Worm (Caenorhabditis elegans): Measurements from ENCODE around the gene athp-2.
A peak's percentile ranks its signal among the peaks of the same experiment; 100 is the strongest.

The athp-2 gene

DNA sequence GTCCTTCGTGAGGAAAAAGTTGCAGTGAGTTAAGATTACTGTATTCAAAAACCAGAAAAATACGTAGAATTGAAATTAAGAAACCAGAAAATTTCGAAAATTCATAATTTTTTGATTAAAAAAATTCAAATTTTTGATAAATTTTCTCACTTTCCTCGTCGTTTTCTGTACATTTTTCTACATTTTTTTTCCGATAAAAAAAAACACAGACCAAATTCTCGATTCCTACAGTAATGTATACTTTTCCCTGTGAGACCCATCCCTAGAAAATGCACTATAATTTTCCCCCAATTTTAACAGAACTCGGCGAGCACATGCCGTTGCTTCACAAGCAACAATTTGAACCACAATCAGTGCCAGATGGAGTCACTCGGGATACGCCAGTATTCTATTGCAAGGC lies at the start of gene athp-2:
TSS of gene athp-2 (plus strand) at position 301 of the 400 bp plus-strand sequence.
- TF ChIP-seq ztf-4 (tag; optimal IDR thresholded peaks at IDR 0.05): no peak
- TF ChIP-seq lsy-12 (tag; optimal IDR thresholded peaks at IDR 0.05): no peak
- TF ChIP-seq ztf-11 (tag; optimal IDR thresholded peaks at IDR 0.05): no peak
- TF ChIP-seq aly-2 (tag; optimal IDR thresholded peaks at IDR 0.05): no peak
- TF ChIP-seq zag-1 (tag; optimal IDR thresholded peaks at IDR 0.05): no peak
- no peak for TF ChIP-seq snpc-4 (tag; optimal IDR thresholded peaks at IDR 0.05)
- TF ChIP-seq jun-1 (tag; optimal IDR thresholded peaks at IDR 0.05): no peak
- no peak for TF ChIP-seq nhr-67 (tag; optimal IDR thresholded peaks at IDR 0.05)
- TF ChIP-seq fkh-2 (tag; optimal IDR thresholded peaks at IDR 0.05): no peak
- no peak for TF ChIP-seq eor-1 (tag; optimal IDR thresholded peaks at IDR 0.05)
- no peak for TF ChIP-seq nhr-28 (tag; optimal IDR thresholded peaks at IDR 0.05)
- TF ChIP-seq mdl-1 (tag; optimal IDR thresholded peaks at IDR 0.05): no peak

DNA sequence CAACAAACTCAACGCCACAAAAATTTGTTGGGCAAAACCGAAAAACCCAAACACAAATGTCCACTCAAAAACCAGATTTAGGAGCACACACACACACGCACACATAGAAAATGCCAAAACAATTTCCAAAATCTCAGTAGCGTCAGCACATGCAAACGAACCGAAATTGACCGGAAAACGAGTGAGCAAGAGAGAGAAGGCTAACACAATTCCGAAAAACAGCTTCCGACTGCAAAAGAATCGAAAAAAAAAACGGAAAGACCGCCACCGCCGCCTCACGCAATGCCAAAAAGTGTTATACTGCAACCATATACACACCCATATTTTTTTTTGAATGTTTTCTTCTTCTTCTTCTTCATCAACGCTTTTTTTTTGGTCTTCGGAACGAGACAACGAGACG lies 48.2 kb upstream of the athp-2 start:
- TF ChIP-seq fkh-10 (GFP tag; optimal IDR thresholded peaks at IDR 0.05): peak; percentile 37
- TF ChIP-seq elt-1 (tag; optimal IDR thresholded peaks at IDR 0.05): no peak

DNA sequence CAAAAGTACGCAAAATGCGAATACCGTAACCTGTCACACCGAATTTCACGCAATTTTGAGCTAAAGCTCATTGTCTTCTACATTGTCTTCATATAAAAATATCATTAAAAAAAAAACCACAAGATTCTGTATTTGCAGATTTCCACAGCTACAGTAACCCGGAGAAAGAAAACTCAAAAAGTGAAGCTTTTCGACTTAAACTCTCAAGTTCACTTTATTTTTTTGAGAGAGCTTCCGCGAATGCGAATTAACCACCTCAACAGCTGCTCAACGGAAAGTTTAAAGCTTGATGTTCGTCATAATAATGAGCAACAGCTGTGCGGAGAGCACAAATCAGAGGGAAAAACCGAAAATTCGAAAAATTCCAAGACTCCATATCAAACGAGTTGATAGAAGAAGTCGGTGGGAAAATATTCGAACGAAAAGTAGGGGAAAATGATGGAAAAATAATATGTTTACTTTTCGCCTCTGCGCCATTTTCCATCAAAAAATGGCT lies 46.9 kb upstream of the athp-2 start:
- peak; percentile 36 for TF ChIP-seq pha-4 (tag; optimal IDR thresholded peaks at IDR 0.05)
- TF ChIP-seq lin-15B (tag; optimal IDR thresholded peaks at IDR 0.05): no peak

DNA sequence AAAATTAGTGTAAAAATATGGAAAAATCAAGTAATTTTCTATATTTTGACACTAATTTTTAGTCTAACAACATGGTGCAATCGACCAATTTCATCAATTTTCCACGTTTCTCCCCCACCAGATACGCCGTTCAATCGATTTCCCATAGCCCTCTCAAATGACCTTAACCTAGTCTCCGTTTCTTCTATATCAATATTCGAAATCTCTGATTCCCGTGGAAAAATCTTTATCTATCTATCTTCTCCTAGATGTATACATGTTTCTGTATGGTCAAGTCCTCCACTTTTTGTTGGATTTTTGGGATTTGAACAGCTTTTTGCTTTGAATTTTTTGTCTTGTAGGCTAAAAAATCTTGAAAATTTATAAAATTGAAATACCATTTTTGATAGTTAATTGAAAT lies 45.8 kb upstream of the athp-2 start:
- peak; percentile 84 for TF ChIP-seq elt-1 (tag; optimal IDR thresholded peaks at IDR 0.05)
- no peak for TF ChIP-seq egl-5 (tag; optimal IDR thresholded peaks at IDR 0.05)
- peak; percentile 70 for TF ChIP-seq nhr-23 (tag; optimal IDR thresholded peaks at IDR 0.05)
- TF ChIP-seq nhr-28 (tag; optimal IDR thresholded peaks at IDR 0.05): no peak

DNA sequence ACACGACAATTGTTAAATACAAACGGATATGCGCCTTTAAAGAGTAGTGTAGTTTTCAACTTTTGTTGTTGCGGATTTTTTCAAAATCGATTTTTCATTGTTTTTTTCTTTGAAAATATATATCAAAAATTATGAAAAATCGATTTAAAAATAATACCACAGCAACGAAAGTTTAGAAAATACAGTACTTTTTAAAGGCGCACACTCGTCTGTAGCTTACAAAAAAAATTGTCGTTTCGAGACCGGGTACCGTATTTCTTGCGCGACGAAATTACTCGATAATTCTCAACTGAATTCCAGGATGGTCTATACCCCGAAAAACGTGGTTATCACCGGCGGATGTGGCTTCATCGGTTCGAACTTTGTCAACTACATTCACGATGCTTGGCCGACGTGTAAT lies 45.2 kb upstream of the athp-2 start, which contains the start of gene rml-4:
TSS of gene rml-4 (plus strand) at position 301 of the 400 bp plus-strand sequence.
- TF ChIP-seq skn-1 (tag; optimal IDR thresholded peaks at IDR 0.05): no peak
- TF ChIP-seq nhr-25 (tag; optimal IDR thresholded peaks at IDR 0.05): no peak
- no peak for TF ChIP-seq jun-1 (tag; optimal IDR thresholded peaks at IDR 0.05)
- no peak for TF ChIP-seq ZK546.5 (tag; optimal IDR thresholded peaks at IDR 0.05)
- TF ChIP-seq unc-39 (tag; optimal IDR thresholded peaks at IDR 0.05): no peak
- no peak for TF ChIP-seq ama-1 (optimal IDR thresholded peaks at IDR 0.05)
- no peak for TF ChIP-seq nhr-11 (tag; optimal IDR thresholded peaks at IDR 0.05)
- no peak for TF ChIP-seq elt-2 (tag; optimal IDR thresholded peaks at IDR 0.05)
- TF ChIP-seq nhr-23 (tag; optimal IDR thresholded peaks at IDR 0.05): no peak
- TF ChIP-seq zag-1 (tag; optimal IDR thresholded peaks at IDR 0.05): no peak
- TF ChIP-seq elt-1 (tag; optimal IDR thresholded peaks at IDR 0.05): no peak
- no peak for TF ChIP-seq mml-1 (tag; optimal IDR thresholded peaks at IDR 0.05)
- TF ChIP-seq nhr-77 (tag; optimal IDR thresholded peaks at IDR 0.05): no peak
- TF ChIP-seq lin-15B (tag; optimal IDR thresholded peaks at IDR 0.05): no peak
- no peak for TF ChIP-seq nhr-67 (tag; optimal IDR thresholded peaks at IDR 0.05)
- no peak for TF ChIP-seq ceh-28 (tag; optimal IDR thresholded peaks at IDR 0.05)
- TF ChIP-seq egl-5 (tag; optimal IDR thresholded peaks at IDR 0.05): no peak
- TF ChIP-seq pha-4 (tag; optimal IDR thresholded peaks at IDR 0.05): no peak
- no peak for TF ChIP-seq sea-2 (GFP tag; optimal IDR thresholded peaks at IDR 0.05)
- no peak for TF ChIP-seq fkh-10 (GFP tag; optimal IDR thresholded peaks at IDR 0.05)

DNA sequence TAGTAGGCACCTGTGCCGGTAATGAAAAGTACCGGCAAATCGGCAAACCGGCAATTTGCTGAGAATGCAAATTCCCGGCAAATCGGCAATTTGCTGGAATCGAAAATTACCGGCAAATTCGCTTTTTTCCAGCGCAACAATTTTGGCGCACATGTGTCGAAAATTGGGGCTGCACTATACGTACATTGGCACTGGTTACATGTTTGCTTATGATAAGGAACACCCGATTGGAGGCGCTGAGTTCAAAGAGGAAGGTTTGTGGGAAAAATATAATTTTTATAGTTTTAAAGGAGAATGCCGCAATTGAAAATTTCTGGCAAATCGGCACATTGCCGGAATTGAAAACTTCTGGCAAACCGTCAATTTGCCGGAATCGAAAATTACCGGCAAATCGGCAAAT lies 42.7 kb upstream of the athp-2 start:
- TF ChIP-seq ceh-82 (tag; optimal IDR thresholded peaks at IDR 0.05): no peak
- TF ChIP-seq elt-2 (tag; optimal IDR thresholded peaks at IDR 0.05): peak; percentile 53
- TF ChIP-seq skn-1 (tag; optimal IDR thresholded peaks at IDR 0.05): no peak

DNA sequence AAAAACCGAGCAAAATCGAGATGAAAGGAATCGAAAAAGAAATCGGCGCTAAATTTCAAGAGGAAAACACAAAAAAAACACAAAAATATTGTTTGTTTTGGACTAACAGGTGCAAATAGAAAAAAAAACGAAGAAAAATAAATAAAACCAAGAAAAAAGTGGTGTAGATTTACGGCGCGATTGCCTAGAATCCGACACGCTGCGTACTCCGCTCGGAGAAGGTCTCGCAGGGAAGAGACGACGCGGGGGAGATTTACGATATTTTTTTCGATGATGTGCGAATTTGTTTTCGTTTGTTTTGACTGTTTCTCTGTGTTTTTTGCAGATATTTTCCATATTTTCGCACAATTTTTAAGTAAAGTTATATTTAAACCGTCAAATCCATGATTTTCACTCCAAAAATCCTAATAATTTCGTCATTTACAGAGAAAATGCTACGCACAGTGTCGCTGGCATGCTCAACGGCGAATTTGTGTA lies 40.7 kb upstream of the athp-2 start, which contains the start of gene sco-1:
TSS of gene sco-1 (plus strand) at position 427 of the 477 bp plus-strand sequence.
- peak; percentile 7 for TF ChIP-seq elt-1 (tag; optimal IDR thresholded peaks at IDR 0.05)
- TF ChIP-seq nhr-25 (tag; optimal IDR thresholded peaks at IDR 0.05): peak; percentile 88
- TF ChIP-seq pqm-1 (tag; optimal IDR thresholded peaks at IDR 0.05): peak; percentile 87
- TF ChIP-seq nhr-237 (tag; optimal IDR thresholded peaks at IDR 0.05): no peak
- no peak for TF ChIP-seq ztf-11 (tag; optimal IDR thresholded peaks at IDR 0.05)
- TF ChIP-seq tbx-2 (tag; optimal IDR thresholded peaks at IDR 0.05): peak; percentile 78
- no peak for TF ChIP-seq ceh-9 (tag; optimal IDR thresholded peaks at IDR 0.05)
- TF ChIP-seq ceh-82 (tag; optimal IDR thresholded peaks at IDR 0.05): peak; percentile 83
- TF ChIP-seq R02D3.7 (tag; optimal IDR thresholded peaks at IDR 0.05): peak; percentile 100
- peak; percentile 28 for TF ChIP-seq nhr-77 (tag; optimal IDR thresholded peaks at IDR 0.05)
- TF ChIP-seq nhr-43 (tag; optimal IDR thresholded peaks at IDR 0.05; ENCODE audit: poor library complexity, severe bottlenecking): peak; percentile 98
- no peak for TF ChIP-seq unc-62 (GFP tag; optimal IDR thresholded peaks at IDR 0.05)
- TF ChIP-seq elt-2 (tag; optimal IDR thresholded peaks at IDR 0.05): peak; percentile 78
- TF ChIP-seq daf-12 (tag; optimal IDR thresholded peaks at IDR 0.05): no peak
- peak; percentile 93 for TF ChIP-seq hmg-11 (tag; optimal IDR thresholded peaks at IDR 0.05)
- TF ChIP-seq lin-39 (tag; optimal IDR thresholded peaks at IDR 0.05): peak; percentile 95
- TF ChIP-seq skn-1 (tag; optimal IDR thresholded peaks at IDR 0.05): peak; percentile 80
- TF ChIP-seq ama-1 (optimal IDR thresholded peaks at IDR 0.05): peak; percentile 63
- TF ChIP-seq egl-5 (tag; optimal IDR thresholded peaks at IDR 0.05): peak; percentile 96
- TF ChIP-seq egl-27 (tag; optimal IDR thresholded peaks at IDR 0.05): peak; percentile 80
- TF ChIP-seq lsy-12 (tag; optimal IDR thresholded peaks at IDR 0.05): peak; percentile 92
